Worm (Caenorhabditis elegans) whole organism, L3 larva: ENCODE results near the gene C33G8.13.
"Not testable (repeated sequence)": the region's sequence is repeated elsewhere in the genome, so short reads cannot be mapped to it uniquely, and the experiment has no call there.

Experiments
- R02D3.7 ChIP-seq: fragments of 150-350 bp; optimal IDR thresholded peaks from 2 replicates; lab custom pipeline; 2014; ENCODE audit warnings: missing biosample characterization, missing genetic modification characterization
- aly-2 ChIP-seq: fragments of 150-350 bp; optimal IDR thresholded peaks from 2 replicates; lab custom pipeline; 2014; ENCODE audit warnings: missing biosample characterization, missing genetic modification characterization
- ama-1 ChIP-seq: fragments of 150-350 bp; optimal IDR thresholded peaks from 2 replicates; lab custom pipeline; 2018
- ceh-28 ChIP-seq: fragments of 150-350 bp; optimal IDR thresholded peaks from 2 replicates; lab custom pipeline; 2014; ENCODE audit warnings: missing biosample characterization, missing genetic modification reagents, missing genetic modification characterization
- ceh-82 ChIP-seq: fragments of 150-350 bp; optimal IDR thresholded peaks from 2 replicates; lab custom pipeline; 2014; ENCODE audit warnings: missing biosample characterization, missing genetic modification characterization
- daf-12 ChIP-seq: fragments of 150-350 bp; optimal IDR thresholded peaks from 2 replicates; lab custom pipeline; 2014; ENCODE audit warnings: missing biosample characterization, missing genetic modification reagents, missing genetic modification characterization
- egl-5 ChIP-seq: fragments of 150-350 bp; optimal IDR thresholded peaks from 2 replicates; lab custom pipeline; 2017; ENCODE audit warnings: missing biosample characterization, missing genetic modification reagents, missing genetic modification characterization, inconsistent platforms
- elt-1 ChIP-seq: fragments of 150-350 bp; optimal IDR thresholded peaks from 2 replicates; lab custom pipeline; 2014; ENCODE audit warnings: missing biosample characterization, missing genetic modification characterization
- elt-2 ChIP-seq: sonication (generic microtip); optimal IDR thresholded peaks from 2 replicates; lab custom pipeline; 2016; ENCODE audit warnings: missing genetic modification reagents, mild to moderate bottlenecking, missing genetic modification characterization, missing compliant biosample characterization
- fkh-10 ChIP-seq: sonication (generic microtip); optimal IDR thresholded peaks from 2 replicates; lab custom pipeline; 2017; ENCODE audit warnings: missing biosample characterization, missing genetic modification reagents, missing genetic modification characterization
- fos-1 ChIP-seq: fragments of 150-350 bp; optimal IDR thresholded peaks from 2 replicates; lab custom pipeline; 2014; ENCODE audit warnings: missing biosample characterization, missing genetic modification characterization
- lin-15B ChIP-seq: fragments of 150-350 bp; optimal IDR thresholded peaks from 2 replicates; lab custom pipeline; 2014; ENCODE audit warnings: missing biosample characterization, missing genetic modification characterization
- lin-39 ChIP-seq: fragments of 150-350 bp; optimal IDR thresholded peaks from 2 replicates; lab custom pipeline; 2018; ENCODE audit warnings: missing biosample characterization, missing genetic modification reagents, missing genetic modification characterization
- mdl-1 ChIP-seq: fragments of 150-350 bp; optimal IDR thresholded peaks from 2 replicates; lab custom pipeline; 2014; ENCODE audit warnings: missing biosample characterization, missing genetic modification characterization
- mml-1 ChIP-seq: fragments of 150-350 bp; sonication (generic microtip); optimal IDR thresholded peaks from 3 replicates; lab custom pipeline; 2014; ENCODE audit warnings: missing biosample characterization, missing genetic modification characterization
- nfya-1 ChIP-seq: sonication (generic microtip); optimal IDR thresholded peaks from 2 replicates; lab custom pipeline; 2017; ENCODE audit warnings: missing genetic modification characterization, mild to moderate bottlenecking, missing compliant biosample characterization, antibody characterized with exemption, moderate library complexity; ENCODE audit not compliant: insufficient read depth
- nhr-12 ChIP-seq: fragments of 150-350 bp; optimal IDR thresholded peaks from 2 replicates; lab custom pipeline; 2014; ENCODE audit warnings: missing biosample characterization, missing genetic modification characterization
- nhr-23 ChIP-seq: fragments of 150-350 bp; optimal IDR thresholded peaks from 2 replicates; lab custom pipeline; 2014; ENCODE audit warnings: missing biosample characterization, missing genetic modification reagents, missing genetic modification characterization
- nhr-237 ChIP-seq: fragments of 150-350 bp; optimal IDR thresholded peaks from 2 replicates; lab custom pipeline; 2014; ENCODE audit warnings: missing biosample characterization, missing genetic modification characterization
- nhr-25 ChIP-seq: sonication (generic microtip); optimal IDR thresholded peaks from 2 replicates; lab custom pipeline; 2017; ENCODE audit warnings: missing biosample characterization, missing genetic modification characterization
- nhr-43 ChIP-seq: sonication (generic microtip); optimal IDR thresholded peaks from 2 replicates; lab custom pipeline; 2016; ENCODE audit warnings: mild to moderate bottlenecking, missing genetic modification characterization, missing compliant biosample characterization; ENCODE audit not compliant: poor library complexity, severe bottlenecking
- nhr-67 ChIP-seq: fragments of 150-350 bp; optimal IDR thresholded peaks from 2 replicates; lab custom pipeline; 2014; ENCODE audit warnings: missing biosample characterization, missing genetic modification characterization
- nhr-76 ChIP-seq: fragments of 150-350 bp; sonication (generic microtip); optimal IDR thresholded peaks from 5 replicates; lab custom pipeline; 2014; ENCODE audit warnings: missing biosample characterization, missing genetic modification characterization
- nhr-77 ChIP-seq: fragments of 150-350 bp; optimal IDR thresholded peaks from 2 replicates; lab custom pipeline; 2014; ENCODE audit warnings: missing biosample characterization, missing genetic modification characterization
- pha-4 ChIP-seq: fragments of 150-350 bp; optimal IDR thresholded peaks from 2 replicates; lab custom pipeline; 2014; ENCODE audit warnings: missing biosample characterization, missing genetic modification reagents, missing genetic modification characterization
- pqm-1 ChIP-seq: fragments of 150-350 bp; optimal IDR thresholded peaks from 2 replicates; lab custom pipeline; 2017; ENCODE audit warnings: missing biosample characterization, missing genetic modification characterization, inconsistent platforms
- tbx-2 ChIP-seq: sonication (generic microtip); optimal IDR thresholded peaks from 2 replicates; lab custom pipeline; 2016; ENCODE audit warnings: mild to moderate bottlenecking, missing genetic modification characterization, missing compliant biosample characterization
- unc-39 ChIP-seq: sonication (generic microtip); optimal IDR thresholded peaks from 4 replicates; lab custom pipeline; 2017; ENCODE audit warnings: missing biosample characterization, missing genetic modification characterization
- unc-62 ChIP-seq: fragments of 150-350 bp; sonication (generic microtip); optimal IDR thresholded peaks from 4 replicates; lab custom pipeline; 2014; ENCODE audit warnings: missing biosample characterization, missing genetic modification reagents, missing genetic modification characterization
- zag-1 ChIP-seq: fragments of 150-350 bp; optimal IDR thresholded peaks from 2 replicates; lab custom pipeline; 2014; ENCODE audit warnings: missing biosample characterization, missing genetic modification characterization
- ztf-11 ChIP-seq: fragments of 150-350 bp; optimal IDR thresholded peaks from 2 replicates; lab custom pipeline; 2014; ENCODE audit warnings: missing biosample characterization, missing genetic modification characterization
- ztf-4 ChIP-seq: fragments of 150-350 bp; optimal IDR thresholded peaks from 2 replicates; lab custom pipeline; 2014; ENCODE audit warnings: missing biosample characterization, missing genetic modification characterization

The C33G8.13 gene

ce11 chrV:7059350-7059749, 43.6 kb upstream of the C33G8.13 start, which contains the start of gene mdt-6:
TSS of gene mdt-6 (minus strand) at chrV:7059624.
- TF ChIP-seq ama-1 (peak; percentile 51), mdl-1 (no peak), nhr-25 (tag; lab: Kevin White, UChicago) (no peak)

ce11 chrV:7057795-7058194, 42.0 kb upstream of the C33G8.13 start, which contains the start of gene Y57E12AL.2:
TSS of gene Y57E12AL.2 (plus strand) at chrV:7058095.
- TF ChIP-seq zag-1 (tag; lab: Kevin White, UChicago); aly-2 (tag; lab: Kevin White, UChicago); daf-12: not testable (repeated sequence)

ce11 chrV:7054598-7054997, 38.8 kb upstream of the C33G8.13 start, which contains the start of gene spig-8:
TSS of gene spig-8 (plus strand) at chrV:7054898.
- no peak for TF ChIP-seq nhr-67 (tag; lab: Kevin White, UChicago)
- no peak for TF ChIP-seq fos-1 (tag; lab: Kevin White, UChicago)
- no peak for TF ChIP-seq lin-39 (tag; lab: Kevin White, UChicago)
- TF ChIP-seq ztf-4 (tag; lab: Kevin White, UChicago), result no peak
- no peak for TF ChIP-seq daf-12
- TF ChIP-seq unc-39, result no peak
- no peak for TF ChIP-seq unc-62 (GFP tag; lab: Kevin White, UChicago)
- TF ChIP-seq ceh-82 (tag; lab: Kevin White, UChicago), result no peak
- no peak for TF ChIP-seq lin-15B (tag; lab: Kevin White, UChicago)
- TF ChIP-seq aly-2 (tag; lab: Kevin White, UChicago), result no peak
- no peak for TF ChIP-seq zag-1 (tag; lab: Kevin White, UChicago)
- no peak for TF ChIP-seq R02D3.7 (tag; lab: Kevin White, UChicago)
- no peak for TF ChIP-seq pha-4 (tag; lab: Kevin White, UChicago)
- TF ChIP-seq egl-5 (tag; lab: Kevin White, UChicago), result no peak
- no peak for TF ChIP-seq nhr-237
- no peak for TF ChIP-seq nhr-12 (tag; lab: Kevin White, UChicago)
- no peak for TF ChIP-seq nfya-1 (tag; lab: Kevin White, UChicago)
- no peak for TF ChIP-seq ceh-28 (tag; lab: Kevin White, UChicago)
- TF ChIP-seq nhr-43, result no peak

ce11 chrV:7053100-7053499, 37.3 kb upstream of the C33G8.13 start, which contains the start of gene txt-17:
TSS of gene txt-17 (minus strand) at chrV:7053200.
- TF ChIP-seq nhr-76 (tag; lab: Kevin White, UChicago) (no peak), nhr-23 (no peak), ztf-4 (tag; lab: Kevin White, UChicago) (no peak), nhr-237 (no peak), fos-1 (tag; lab: Kevin White, UChicago) (no peak), mdl-1 (no peak), lin-15B (tag; lab: Kevin White, UChicago) (no peak), nhr-77 (no peak), pqm-1 (tag; lab: Kevin White, UChicago) (no peak), daf-12 (no peak), mml-1 (no peak), tbx-2 (tag; lab: Kevin White, UChicago) (no peak), elt-1 (tag; lab: Kevin White, UChicago) (no peak), unc-39 (no peak), R02D3.7 (tag; lab: Kevin White, UChicago) (no peak)

- TF ChIP-seq ceh-28 (tag; lab: Kevin White, UChicago) (no peak), zag-1 (tag; lab: Kevin White, UChicago) (no peak)
These were observed 35.5 kb upstream of the C33G8.13 start, which contains the start of the genes tofu-2 and spig-1 for ce11 chrV:7051133-7051765. TSS of gene tofu-2 (minus strand) at chrV:7051248. TSS of gene spig-1 (plus strand) at chrV:7051715.

ce11 chrV:7050153-7050552, 34.4 kb upstream of the C33G8.13 start:
- no peak for TF ChIP-seq zag-1 (tag; lab: Kevin White, UChicago)
- TF ChIP-seq ztf-11, result no peak
- TF ChIP-seq mdl-1, result no peak
- TF ChIP-seq fkh-10 (GFP tag; lab: Kevin White, UChicago), result no peak
- no peak for TF ChIP-seq pha-4 (tag; lab: Kevin White, UChicago)
- TF ChIP-seq elt-2 (tag; lab: Kevin White, UChicago), result no peak
